Worm (Caenorhabditis elegans) whole organism, L2 larva: ENCODE results near the gene srbc-44.

Experiments used
- C34F6.9 ChIP-seq: fragments of 150-350 bp; optimal IDR thresholded peaks from 2 replicates; lab custom pipeline; 2014; ENCODE audit warnings: missing biosample characterization, missing genetic modification characterization
- F13H6.1 ChIP-seq: sonication (generic microtip); optimal IDR thresholded peaks from 2 replicates; lab custom pipeline; 2016; ENCODE audit warnings: missing genetic modification characterization, missing compliant biosample characterization
- R02D3.7 ChIP-seq: fragments of 150-350 bp; optimal IDR thresholded peaks from 2 replicates; lab custom pipeline; 2014; ENCODE audit warnings: missing biosample characterization, missing genetic modification characterization
- Y55F3AM.14 ChIP-seq: fragments of 200-800 bp; sonication (Bioruptor generic); optimal IDR thresholded peaks from 2 replicates; lab custom pipeline; 2018; ENCODE audit warnings: mild to moderate bottlenecking, missing genetic modification characterization, missing compliant biosample characterization
- ZK546.5 ChIP-seq: sonication (generic microtip); optimal IDR thresholded peaks from 2 replicates; lab custom pipeline; 2017; ENCODE audit warnings: missing biosample characterization, missing genetic modification characterization
- alr-1 ChIP-seq: fragments of 150-350 bp; optimal IDR thresholded peaks from 2 replicates; lab custom pipeline; 2014; ENCODE audit warnings: missing biosample characterization, missing genetic modification characterization
- aly-2 ChIP-seq: fragments of 150-350 bp; optimal IDR thresholded peaks from 2 replicates; lab custom pipeline; 2014; ENCODE audit warnings: missing biosample characterization, missing genetic modification characterization
- ama-1 ChIP-seq: fragments of 150-350 bp; optimal IDR thresholded peaks from 2 replicates; lab custom pipeline; 2018; ENCODE audit warnings: inconsistent platforms
- blmp-1 ChIP-seq: sonication (generic microtip); optimal IDR thresholded peaks from 2 replicates; lab custom pipeline; 2017; ENCODE audit warnings: missing genetic modification characterization, mild to moderate bottlenecking, missing compliant biosample characterization, antibody characterized with exemption, moderate library complexity; ENCODE audit not compliant: insufficient read depth
- ceh-16 ChIP-seq: fragments of 150-350 bp; optimal IDR thresholded peaks from 2 replicates; lab custom pipeline; 2014; ENCODE audit warnings: missing biosample characterization, missing genetic modification characterization
- ceh-82 ChIP-seq: fragments of 150-350 bp; optimal IDR thresholded peaks from 2 replicates; lab custom pipeline; 2014; ENCODE audit warnings: missing biosample characterization, missing genetic modification characterization
- crh-2 ChIP-seq: sonication (generic microtip); optimal IDR thresholded peaks from 2 replicates; lab custom pipeline; 2017; ENCODE audit warnings: missing biosample characterization, missing genetic modification characterization
- dmd-4 ChIP-seq: sonication (generic microtip); optimal IDR thresholded peaks from 2 replicates; lab custom pipeline; 2017; ENCODE audit warnings: missing biosample characterization, missing genetic modification characterization
- egl-27 ChIP-seq: sonication (generic microtip); optimal IDR thresholded peaks from 3 replicates; lab custom pipeline; 2017; ENCODE audit warnings: missing biosample characterization, missing genetic modification reagents, missing genetic modification characterization
- elt-3 ChIP-seq: sonication (generic microtip); optimal IDR thresholded peaks from 2 replicates; lab custom pipeline; 2017; ENCODE audit warnings: missing biosample characterization, missing genetic modification characterization
- gmeb-1 ChIP-seq: fragments of 150-350 bp; optimal IDR thresholded peaks from 2 replicates; lab custom pipeline; 2014; ENCODE audit warnings: missing biosample characterization, missing genetic modification characterization
- lin-11 ChIP-seq: fragments of 150-350 bp; sonication (generic microtip); optimal IDR thresholded peaks from 2 replicates; lab custom pipeline; 2014; ENCODE audit warnings: missing biosample characterization, missing genetic modification characterization, inconsistent platforms, mixed read lengths
- lin-13 ChIP-seq: fragments of 150-350 bp; optimal IDR thresholded peaks from 2 replicates; lab custom pipeline; 2014; ENCODE audit warnings: missing biosample characterization, missing genetic modification reagents, missing genetic modification characterization
- lin-39 ChIP-seq: fragments of 150-350 bp; optimal IDR thresholded peaks from 2 replicates; lab custom pipeline; 2014; ENCODE audit warnings: missing biosample characterization, missing genetic modification reagents, missing genetic modification characterization
- lsy-2 ChIP-seq, 2 experiments: fragments of 150-350 bp in 1 of 2; sonication (generic microtip) in 1 of 2; optimal IDR thresholded peaks; 2 replicates each; lab custom pipeline; 2014 to 2017; ENCODE audit warnings: missing biosample characterization in 2 of 2, missing genetic modification characterization in 2 of 2
- mab-5 ChIP-seq: fragments of 150-350 bp; optimal IDR thresholded peaks from 2 replicates; lab custom pipeline; 2014; ENCODE audit warnings: missing biosample characterization, missing genetic modification characterization
- mbf-1 ChIP-seq: sonication (generic microtip); optimal IDR thresholded peaks from 2 replicates; lab custom pipeline; 2017; ENCODE audit warnings: missing biosample characterization, missing genetic modification characterization
- nhr-10 ChIP-seq: sonication (generic microtip); optimal IDR thresholded peaks from 2 replicates; lab custom pipeline; 2017; ENCODE audit warnings: missing biosample characterization, missing genetic modification characterization
- nhr-11 ChIP-seq: fragments of 150-350 bp; optimal IDR thresholded peaks from 2 replicates; lab custom pipeline; 2014; ENCODE audit warnings: missing biosample characterization, missing genetic modification characterization
- nhr-12 ChIP-seq: fragments of 150-350 bp; optimal IDR thresholded peaks from 2 replicates; lab custom pipeline; 2014; ENCODE audit warnings: missing biosample characterization, missing genetic modification characterization
- nhr-129 ChIP-seq: fragments of 150-350 bp; optimal IDR thresholded peaks from 2 replicates; lab custom pipeline; 2014; ENCODE audit warnings: missing biosample characterization, missing genetic modification characterization
- nhr-21 ChIP-seq: fragments of 150-350 bp; optimal IDR thresholded peaks from 2 replicates; lab custom pipeline; 2014; ENCODE audit warnings: missing biosample characterization, missing genetic modification characterization
- nhr-23 ChIP-seq: fragments of 150-350 bp; optimal IDR thresholded peaks from 2 replicates; lab custom pipeline; 2014; ENCODE audit warnings: missing biosample characterization, missing genetic modification reagents, missing genetic modification characterization
- nhr-237 ChIP-seq: fragments of 150-350 bp; optimal IDR thresholded peaks from 2 replicates; lab custom pipeline; 2014; ENCODE audit warnings: missing biosample characterization, missing genetic modification characterization
- nhr-6 ChIP-seq: fragments of 150-350 bp; optimal IDR thresholded peaks from 2 replicates; lab custom pipeline; 2014; ENCODE audit warnings: missing biosample characterization, missing genetic modification characterization
- nhr-77 ChIP-seq: fragments of 150-350 bp; optimal IDR thresholded peaks from 2 replicates; lab custom pipeline; 2014; ENCODE audit warnings: missing biosample characterization, missing genetic modification characterization
- peb-1 ChIP-seq: fragments of 150-350 bp; optimal IDR thresholded peaks from 2 replicates; lab custom pipeline; 2014; ENCODE audit warnings: missing biosample characterization, missing genetic modification characterization
- sem-4 ChIP-seq: fragments of 150-350 bp; optimal IDR thresholded peaks from 2 replicates; lab custom pipeline; 2014; ENCODE audit warnings: missing biosample characterization, missing genetic modification reagents, missing genetic modification characterization
- skn-1 ChIP-seq: sonication (generic microtip); optimal IDR thresholded peaks from 2 replicates; lab custom pipeline; 2017; ENCODE audit warnings: missing biosample characterization, missing genetic modification characterization
- sma-3 ChIP-seq: sonication (generic microtip); optimal IDR thresholded peaks from 2 replicates; lab custom pipeline; 2016; ENCODE audit warnings: missing genetic modification reagents, missing genetic modification characterization, missing compliant biosample characterization
- sma-9 ChIP-seq, 2 experiments: fragments of 150-350 bp in 1 of 2; sonication (generic microtip) in 1 of 2; optimal IDR thresholded peaks; 2 replicates each; lab custom pipeline; 2014 to 2016; ENCODE audit warnings: missing genetic modification characterization in 2 of 2, mild to moderate bottlenecking in 1 of 2, missing biosample characterization in 1 of 2, missing compliant biosample characterization in 1 of 2, missing genetic modification reagents in 1 of 2, moderate library complexity in 1 of 2
- snpc-4 ChIP-seq: fragments of 150-350 bp; optimal IDR thresholded peaks from 2 replicates; lab custom pipeline; 2014; ENCODE audit warnings: missing biosample characterization, missing genetic modification characterization
- unc-39 ChIP-seq: fragments of 150-350 bp; optimal IDR thresholded peaks from 2 replicates; lab custom pipeline; 2014; ENCODE audit warnings: missing biosample characterization, missing genetic modification characterization
- unc-55 ChIP-seq: fragments of 150-350 bp; sonication (generic microtip); optimal IDR thresholded peaks from 3 replicates; lab custom pipeline; 2014; ENCODE audit warnings: missing biosample characterization, missing genetic modification reagents, missing genetic modification characterization
- unc-62 ChIP-seq: fragments of 150-350 bp; optimal IDR thresholded peaks from 2 replicates; lab custom pipeline; 2014; ENCODE audit warnings: missing biosample characterization, missing genetic modification reagents, missing genetic modification characterization
- zag-1 ChIP-seq: fragments of 150-350 bp; optimal IDR thresholded peaks from 2 replicates; lab custom pipeline; 2014; ENCODE audit warnings: missing biosample characterization, missing genetic modification characterization
- ztf-1 ChIP-seq: fragments of 200-800 bp; sonication (Bioruptor generic); conservative IDR thresholded peaks from 2 replicates; pipeline ENCODE4 v1.3.6; 2022; ENCODE audit warnings: missing genetic modification characterization, missing compliant biosample characterization
- ztf-11 ChIP-seq: sonication (generic microtip); optimal IDR thresholded peaks from 2 replicates; lab custom pipeline; 2017; ENCODE audit warnings: missing biosample characterization, missing genetic modification characterization
- ztf-4 ChIP-seq: fragments of 150-350 bp; optimal IDR thresholded peaks from 2 replicates; lab custom pipeline; 2014; ENCODE audit warnings: missing biosample characterization, missing genetic modification characterization

srbc-44 gene

ce11 chrV:12773222-12773621, 15.1 kb downstream of the srbc-44 start, which contains the start of gene ZC455.1:
TSS of gene ZC455.1 (plus strand) at chrV:12773522.
- TF ChIP-seq dmd-4 (tag; lab: Kevin White, UChicago), result no peak
- TF ChIP-seq ceh-16 (tag; lab: Kevin White, UChicago), result no peak
- no peak for TF ChIP-seq mab-5 (tag; lab: Kevin White, UChicago)
- TF ChIP-seq aly-2 (tag; lab: Kevin White, UChicago), result no peak
- TF ChIP-seq nhr-23 (tag; lab: Kevin White, UChicago), result no peak
- no peak for TF ChIP-seq Y55F3AM.14
- TF ChIP-seq sem-4 (tag; lab: Kevin White, UChicago), result no peak
- TF ChIP-seq skn-1 (tag; lab: Kevin White, UChicago), result no peak
- TF ChIP-seq nhr-237 (tag; lab: Kevin White, UChicago), result no peak
- no peak for TF ChIP-seq zag-1 (tag; lab: Kevin White, UChicago)
- TF ChIP-seq ztf-1 (GFP tag; lab: Robert Waterston, UW), result no peak
- TF ChIP-seq nhr-12, result no peak
- TF ChIP-seq elt-3, result no peak
- no peak for TF ChIP-seq lin-11 (tag; lab: Kevin White, UChicago)
- no peak for TF ChIP-seq sma-3 (GFP tag; lab: Kevin White, UChicago)
- no peak for TF ChIP-seq unc-39 (tag; lab: Kevin White, UChicago)
- TF ChIP-seq, all 48 proteins: peak for 0

ce11 chrV:12768946-12769345, 19.4 kb downstream of the srbc-44 start, which contains the start of gene srt-43:
TSS of gene srt-43 (plus strand) at chrV:12769246.
- TF ChIP-seq unc-39 (tag; lab: Kevin White, UChicago) (no peak), lin-11 (tag; lab: Kevin White, UChicago) (no peak), nhr-12 (no peak), nhr-77 (tag; lab: Kevin White, UChicago) (no peak), unc-55 (GFP tag; lab: Kevin White, UChicago) (no peak), ZK546.5 (tag; lab: Kevin White, UChicago) (no peak), nhr-11 (tag; lab: Kevin White, UChicago) (no peak), sem-4 (tag; lab: Kevin White, UChicago) (no peak), alr-1 (no peak), unc-62 (GFP tag; lab: Kevin White, UChicago) (no peak), ceh-16 (tag; lab: Kevin White, UChicago) (no peak), zag-1 (tag; lab: Kevin White, UChicago) (no peak), blmp-1 (tag; lab: Kevin White, UChicago) (no peak), nhr-237 (tag; lab: Kevin White, UChicago) (no peak), ztf-11 (tag; lab: Kevin White, UChicago) (no peak), mbf-1 (tag; lab: Kevin White, UChicago) (no peak)

- no peak for TF ChIP-seq nhr-237 (tag; lab: Kevin White, UChicago)
- TF ChIP-seq nhr-23 (tag; lab: Kevin White, UChicago), result no peak
- no peak for TF ChIP-seq ama-1 (lab: Kevin White, UChicago)
- TF ChIP-seq blmp-1 (tag; lab: Kevin White, UChicago), result no peak
- TF ChIP-seq lin-39 (tag; lab: Kevin White, UChicago), result no peak
- TF ChIP-seq nhr-6 (tag; lab: Kevin White, UChicago), result no peak
- peak; percentile 56 to 97 for TF ChIP-seq lsy-2 (tag; optimal IDR thresholded peaks at IDR 0.05; lab: Kevin White, UChicago)
- no peak for TF ChIP-seq ceh-16 (tag; lab: Kevin White, UChicago)
- no peak for TF ChIP-seq gmeb-1
- no peak for TF ChIP-seq sma-9 (GFP tag; optimal IDR thresholded peaks at IDR 0.05; lab: Kevin White, UChicago)
- TF ChIP-seq sma-9 (tag; optimal IDR thresholded peaks at IDR 0.05; lab: Kevin White, UChicago), result no peak
- TF ChIP-seq skn-1 (tag; lab: Kevin White, UChicago), result no peak
- TF ChIP-seq elt-3, result no peak
- TF ChIP-seq nhr-21 (tag; lab: Kevin White, UChicago), result no peak
- TF ChIP-seq mbf-1 (tag; lab: Kevin White, UChicago), result no peak
- no peak for TF ChIP-seq ztf-4 (tag; lab: Kevin White, UChicago)
- TF ChIP-seq Y55F3AM.14, result no peak
- peak; percentile 35 for TF ChIP-seq crh-2
- no peak for TF ChIP-seq R02D3.7 (tag; lab: Kevin White, UChicago)
- no peak for TF ChIP-seq peb-1 (tag; lab: Kevin White, UChicago)
- TF ChIP-seq nhr-77 (tag; lab: Kevin White, UChicago), result no peak
- no peak for TF ChIP-seq F13H6.1
- no peak for TF ChIP-seq mab-5 (tag; lab: Kevin White, UChicago)
- TF ChIP-seq snpc-4 (tag; lab: Kevin White, UChicago), result no peak
- no peak for TF ChIP-seq nhr-12
- no peak for TF ChIP-seq ztf-11 (tag; lab: Kevin White, UChicago)
- no peak for TF ChIP-seq nhr-11 (tag; lab: Kevin White, UChicago)
- TF ChIP-seq nhr-10 (tag; lab: Kevin White, UChicago), result no peak
- TF ChIP-seq ZK546.5 (tag; lab: Kevin White, UChicago), result no peak
- TF ChIP-seq C34F6.9 (tag; lab: Kevin White, UChicago), result peak; percentile 61
- peak; percentile 76 for TF ChIP-seq nhr-129
- TF ChIP-seq lin-13 (GFP tag; lab: Kevin White, UChicago), result no peak
- no peak for TF ChIP-seq sem-4 (tag; lab: Kevin White, UChicago)
- TF ChIP-seq ceh-82 (tag; lab: Kevin White, UChicago), result no peak
- no peak for TF ChIP-seq egl-27 (tag; lab: Kevin White, UChicago)
- no peak for TF ChIP-seq alr-1
Observed at ce11 chrV:12763291-12763995, 24.9 kb downstream of the srbc-44 start, which contains the start of the genes abcf-1 and scc-3. TSS of gene abcf-1 (minus strand) at chrV:12763375. TSS of gene scc-3 (plus strand) at chrV:12763945.
